Worm (Caenorhabditis elegans): ENCODE data around the gene Y51H7C.8.

DNA sequence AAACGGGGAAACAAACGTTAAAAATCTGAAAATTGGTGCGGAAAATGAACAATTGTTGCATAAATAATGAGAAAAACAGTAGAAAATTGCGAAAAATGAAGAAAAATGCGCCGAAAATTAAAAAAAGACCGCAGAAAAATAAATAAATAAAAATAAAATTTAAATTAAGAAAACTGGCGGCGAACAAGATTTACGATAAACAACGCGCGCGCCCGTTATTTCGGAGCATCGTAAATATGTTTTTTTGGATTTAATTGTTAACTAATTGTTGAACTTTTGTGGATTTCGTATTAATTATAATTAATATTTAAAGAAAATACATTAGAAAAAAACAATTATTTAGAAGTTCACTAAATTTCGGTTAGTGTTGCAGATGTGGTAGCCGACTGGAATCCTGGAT is 24.8 kb upstream of the Y51H7C.8 start:
- TF ChIP-seq pha-4 (tag; optimal IDR thresholded peaks at IDR 0.05) (no peak), pag-3 (tag; optimal IDR thresholded peaks at IDR 0.05; ENCODE audit: borderline replicate concordance) (no peak), sox-4 (tag; optimal IDR thresholded peaks at IDR 0.05) (no peak), K02D7.2 (tag; optimal IDR thresholded peaks at IDR 0.05) (no peak), nhr-11 (tag; optimal IDR thresholded peaks at IDR 0.05) (no peak), pqm-1 (tag; optimal IDR thresholded peaks at IDR 0.05) (no peak)
